Worm (Caenorhabditis elegans): ENCODE results near the gene tps-2.

Gene tps-2

ce11 chrII:14600852-14601313, at the start of gene tps-2:
Gene tps-2 (plus strand): TSS chrII:14600902.
- TF ChIP-seq nhr-10 (tag; optimal IDR thresholded peaks at IDR 0.05) (no peak), lin-11 (tag; optimal IDR thresholded peaks at IDR 0.05) (no peak), ama-1 (optimal IDR thresholded peaks at IDR 0.05) (peak; percentile 60)

- TF ChIP-seq aly-2 (tag; optimal IDR thresholded peaks at IDR 0.05), result no peak
- TF ChIP-seq unc-55 (GFP tag; optimal IDR thresholded peaks at IDR 0.05), result no peak
- TF ChIP-seq elt-1 (tag; optimal IDR thresholded peaks at IDR 0.05), result no peak
- TF ChIP-seq nhr-11 (tag; optimal IDR thresholded peaks at IDR 0.05), result no peak
These were observed 45.7 kb upstream of the tps-2 start for ce11 chrII:14555019-14555418.

ce11 chrII:14561549-14562115, 39.1 kb upstream of the tps-2 start, which contains the start of gene mog-4:
Gene mog-4 (minus strand): TSS chrII:14561599.
- TF ChIP-seq C34F6.9 (tag; optimal IDR thresholded peaks at IDR 0.05) (peak; percentile 85), R02D3.7 (tag; optimal IDR thresholded peaks at IDR 0.05) (peak; percentile 21), mab-5 (tag; optimal IDR thresholded peaks at IDR 0.05) (peak; percentile 67), nhr-25 (tag; optimal IDR thresholded peaks at IDR 0.05) (peak; percentile 87), lsy-2 (tag; optimal IDR thresholded peaks at IDR 0.05) (peak; percentile 96 to 99), zag-1 (tag; optimal IDR thresholded peaks at IDR 0.05) (peak; percentile 56), unc-55 (GFP tag; optimal IDR thresholded peaks at IDR 0.05) (peak; percentile 84), sem-4 (tag; optimal IDR thresholded peaks at IDR 0.05) (peak; percentile 17), F13H6.1 (tag; optimal IDR thresholded peaks at IDR 0.05) (peak; percentile 94), nhr-6 (tag; optimal IDR thresholded peaks at IDR 0.05) (peak; percentile 73), nhr-77 (tag; optimal IDR thresholded peaks at IDR 0.05) (peak; percentile 92), nhr-129 (tag; optimal IDR thresholded peaks at IDR 0.05) (peak; percentile 69), ztf-4 (tag; optimal IDR thresholded peaks at IDR 0.05) (peak; percentile 46), mdl-1 (tag; optimal IDR thresholded peaks at IDR 0.05) (peak in 1 of 2 experiments; percentile 80), gmeb-1 (tag; optimal IDR thresholded peaks at IDR 0.05) (peak; percentile 81), crh-2 (tag; optimal IDR thresholded peaks at IDR 0.05) (peak; percentile 87), lin-13 (GFP tag; optimal IDR thresholded peaks at IDR 0.05) (peak; percentile 92), fos-1 (tag; optimal IDR thresholded peaks at IDR 0.05) (peak; percentile 81), snpc-4 (tag; optimal IDR thresholded peaks at IDR 0.05) (peak; percentile 60), sma-3 (GFP tag; optimal IDR thresholded peaks at IDR 0.05) (peak; percentile 99), nhr-21 (tag; optimal IDR thresholded peaks at IDR 0.05) (peak; percentile 91), Y55F3AM.14 (GFP tag; optimal IDR thresholded peaks at IDR 0.05) (peak; percentile 87), nhr-237 (tag; optimal IDR thresholded peaks at IDR 0.05) (peak; percentile 67), ZK546.5 (tag; optimal IDR thresholded peaks at IDR 0.05) (peak; percentile 74)

- peak; percentile 27 for TF ChIP-seq sma-3 (GFP tag; optimal IDR thresholded peaks at IDR 0.05)
- TF ChIP-seq lsy-2 (tag; optimal IDR thresholded peaks at IDR 0.05), result peak; percentile 16 to 93
- TF ChIP-seq unc-55 (GFP tag; optimal IDR thresholded peaks at IDR 0.05), result peak; percentile 23
These were observed 36.8 kb upstream of the tps-2 start for ce11 chrII:14563766-14564370.

ce11 chrII:14567811-14568210, 32.9 kb upstream of the tps-2 start:
- TF ChIP-seq mab-5 (tag; optimal IDR thresholded peaks at IDR 0.05) (no peak), skn-1 (tag; optimal IDR thresholded peaks at IDR 0.05) (no peak), fos-1 (tag; optimal IDR thresholded peaks at IDR 0.05) (no peak), lsy-2 (tag; optimal IDR thresholded peaks at IDR 0.05) (no peak), unc-55 (GFP tag; optimal IDR thresholded peaks at IDR 0.05) (no peak), gmeb-1 (tag; optimal IDR thresholded peaks at IDR 0.05) (no peak), sma-3 (GFP tag; optimal IDR thresholded peaks at IDR 0.05) (no peak), Y55F3AM.14 (GFP tag; optimal IDR thresholded peaks at IDR 0.05) (no peak), mbf-1 (tag; optimal IDR thresholded peaks at IDR 0.05) (no peak), sma-9 (GFP tag; optimal IDR thresholded peaks at IDR 0.05) (no peak), sma-9 (tag; optimal IDR thresholded peaks at IDR 0.05) (no peak), F13H6.1 (tag; optimal IDR thresholded peaks at IDR 0.05) (no peak), snpc-4 (tag; optimal IDR thresholded peaks at IDR 0.05) (no peak), blmp-1 (tag; optimal IDR thresholded peaks at IDR 0.05; ENCODE audit: insufficient read depth) (no peak), egl-27 (tag; optimal IDR thresholded peaks at IDR 0.05) (no peak)
